Worm (Caenorhabditis elegans) whole organism, L3 larva: ENCODE measurements around the gene T23E7.2.
A peak's percentile ranks its signal among the peaks of the same experiment; 100 is the strongest.

Experiments used
- elt-2 ChIP-seq: sonication (generic microtip); optimal IDR thresholded peaks from 2 replicates; lab custom pipeline; 2016; ENCODE audit warnings: missing genetic modification reagents, mild to moderate bottlenecking, missing genetic modification characterization, missing compliant biosample characterization
- eor-1 ChIP-seq, 2 experiments: fragments of 150-350 bp; optimal IDR thresholded peaks; 2 replicates each; lab custom pipeline; 2014 to 2018; ENCODE audit warnings: missing biosample characterization in 2 of 2, missing genetic modification characterization in 2 of 2
- fos-1 ChIP-seq: fragments of 150-350 bp; optimal IDR thresholded peaks from 2 replicates; lab custom pipeline; 2014; ENCODE audit warnings: missing biosample characterization, missing genetic modification characterization
- nfya-1 ChIP-seq: sonication (generic microtip); optimal IDR thresholded peaks from 2 replicates; lab custom pipeline; 2017; ENCODE audit warnings: missing genetic modification characterization, mild to moderate bottlenecking, missing compliant biosample characterization, antibody characterized with exemption, moderate library complexity; ENCODE audit not compliant: insufficient read depth
- nhr-11 ChIP-seq: fragments of 150-350 bp; optimal IDR thresholded peaks from 2 replicates; lab custom pipeline; 2014; ENCODE audit warnings: missing biosample characterization, missing genetic modification characterization
- nhr-43 ChIP-seq: sonication (generic microtip); optimal IDR thresholded peaks from 2 replicates; lab custom pipeline; 2016; ENCODE audit warnings: mild to moderate bottlenecking, missing genetic modification characterization, missing compliant biosample characterization; ENCODE audit not compliant: poor library complexity, severe bottlenecking
- pha-4 ChIP-seq: fragments of 150-350 bp; optimal IDR thresholded peaks from 2 replicates; lab custom pipeline; 2014; ENCODE audit warnings: missing biosample characterization, missing genetic modification reagents, missing genetic modification characterization
- pqm-1 ChIP-seq: fragments of 150-350 bp; optimal IDR thresholded peaks from 2 replicates; lab custom pipeline; 2017; ENCODE audit warnings: missing biosample characterization, missing genetic modification characterization, inconsistent platforms
- skn-1 ChIP-seq: fragments of 150-350 bp; optimal IDR thresholded peaks from 2 replicates; lab custom pipeline; 2014; ENCODE audit warnings: missing biosample characterization, missing genetic modification characterization

The T23E7.2 gene

DNA sequence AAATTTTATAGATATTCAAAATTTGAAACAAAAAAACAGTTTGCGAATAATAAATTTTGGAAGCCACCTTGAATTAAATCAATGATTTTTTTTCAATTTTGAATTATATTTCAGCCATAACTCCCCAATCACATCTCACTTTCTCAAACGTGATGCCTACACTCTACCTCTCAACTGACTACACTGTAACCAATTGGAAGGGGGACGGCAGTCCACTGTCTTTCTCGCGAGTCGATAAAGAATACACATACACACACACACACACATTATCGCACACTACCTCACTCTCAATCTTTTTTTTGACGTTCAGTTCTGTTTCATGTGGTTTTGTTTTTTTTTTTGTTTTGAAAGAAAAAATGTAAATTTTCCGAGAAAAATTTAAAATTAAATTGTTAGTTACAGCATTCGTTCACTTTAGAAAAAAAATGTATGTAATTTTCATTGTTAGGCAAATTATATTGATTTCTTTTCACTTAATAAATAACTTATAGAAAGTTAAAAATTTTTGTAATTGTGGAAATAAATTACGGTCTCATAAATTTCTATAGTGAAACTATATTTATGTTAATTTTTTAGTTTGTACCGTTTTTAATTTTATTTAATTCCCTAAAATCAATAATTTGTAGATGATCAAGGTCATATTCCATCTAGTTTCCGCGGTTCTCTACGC is 43.6 kb downstream of the T23E7.2 start, which contains the start of gene cTel55X.1:
Gene cTel55X.1 (plus strand): TSS at position 620 of the 670 bp plus-strand sequence.
- no peak for TF ChIP-seq nhr-43
- TF ChIP-seq eor-1 (tag; optimal IDR thresholded peaks at IDR 0.05; lab: Kevin White, UChicago), result no peak
- TF ChIP-seq nfya-1 (tag; lab: Kevin White, UChicago), result peak; percentile 4
- TF ChIP-seq elt-2, result peak; percentile 68
- peak; percentile 40 for TF ChIP-seq pha-4 (tag; lab: Kevin White, UChicago)
- TF ChIP-seq skn-1 (tag; lab: Kevin White, UChicago), result no peak
- TF ChIP-seq pqm-1, result peak; percentile 23
- no peak for TF ChIP-seq nhr-11 (tag; lab: Kevin White, UChicago)
- no peak for TF ChIP-seq fos-1 (tag; lab: Kevin White, UChicago)
